Worm (Caenorhabditis elegans) whole organism, late embryonic: Measurements from ENCODE around the gene dhhc-10.

Experiments
- F13H6.1 ChIP-seq: sonication (generic microtip); optimal IDR thresholded peaks from 2 replicates; lab custom pipeline; 2016; ENCODE audit warnings: missing genetic modification characterization, missing compliant biosample characterization
- ceh-34 ChIP-seq: sonication (generic microtip); optimal IDR thresholded peaks from 2 replicates; lab custom pipeline; 2016; ENCODE audit warnings: mild to moderate bottlenecking, missing genetic modification characterization, missing compliant biosample characterization
- dve-1 ChIP-seq: sonication (generic microtip); optimal IDR thresholded peaks from 2 replicates; lab custom pipeline; 2017; ENCODE audit warnings: antibody characterized with exemption, mild to moderate bottlenecking, missing genetic modification characterization, missing compliant biosample characterization
- nhr-11 ChIP-seq: fragments of 150-350 bp; optimal IDR thresholded peaks from 2 replicates; lab custom pipeline; 2014; ENCODE audit warnings: missing biosample characterization, missing genetic modification characterization

- TF ChIP-seq nhr-11 (tag; lab: Kevin White, UChicago): no peak
- no peak for TF ChIP-seq ceh-34 (tag; lab: Kevin White, UChicago)
- TF ChIP-seq dve-1 (tag; lab: Kevin White, UChicago): no peak
- no peak for TF ChIP-seq F13H6.1 (tag; lab: Kevin White, UChicago)
Measured at ce11 chrX:4718114-4718513, 11.1 kb downstream of the dhhc-10 start.
